Worm (Caenorhabditis elegans): ENCODE measurements around the gene F26F2.13.
"Not testable (repeated sequence)": the region's sequence is repeated elsewhere in the genome, so short reads cannot be mapped to it uniquely, and the experiment has no call there.

DNA sequence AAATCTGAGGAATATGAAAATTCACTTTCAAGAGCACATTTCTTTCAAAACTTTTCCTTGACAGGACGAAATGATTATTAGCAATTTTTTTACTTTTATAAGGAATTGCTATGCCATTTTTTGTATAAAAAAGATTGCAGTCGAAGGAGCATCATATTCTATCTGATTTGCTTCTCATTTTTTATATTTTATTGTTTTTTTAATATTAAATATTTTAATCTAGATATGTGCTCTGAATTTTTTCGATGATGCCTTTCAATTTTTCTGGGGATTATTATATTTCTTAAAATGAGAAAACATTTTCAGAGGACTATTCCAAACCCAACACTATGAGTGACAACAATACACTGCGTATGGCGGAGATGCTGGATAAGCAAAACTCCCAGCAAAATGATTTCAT lies at the start of gene F26F2.13:
- not testable (repeated sequence) for TF ChIP-seq pha-4 (tag; optimal IDR thresholded peaks at IDR 0.05); nhr-23 (tag; optimal IDR thresholded peaks at IDR 0.05); ama-1 (optimal IDR thresholded peaks at IDR 0.05); R02D3.7 (tag; optimal IDR thresholded peaks at IDR 0.05); ztf-11 (tag; optimal IDR thresholded peaks at IDR 0.05); nhr-76 (tag; optimal IDR thresholded peaks at IDR 0.05); elt-1 (tag; optimal IDR thresholded peaks at IDR 0.05); nhr-77 (tag; optimal IDR thresholded peaks at IDR 0.05); fkh-10 (GFP tag; optimal IDR thresholded peaks at IDR 0.05); nfya-1 (tag; optimal IDR thresholded peaks at IDR 0.05; ENCODE audit: insufficient read depth); unc-62 (GFP tag; optimal IDR thresholded peaks at IDR 0.05)

Data from whole organism, L3 larva.